Worm (Caenorhabditis elegans): ENCODE measurements around the gene gtap-2.

DNA sequence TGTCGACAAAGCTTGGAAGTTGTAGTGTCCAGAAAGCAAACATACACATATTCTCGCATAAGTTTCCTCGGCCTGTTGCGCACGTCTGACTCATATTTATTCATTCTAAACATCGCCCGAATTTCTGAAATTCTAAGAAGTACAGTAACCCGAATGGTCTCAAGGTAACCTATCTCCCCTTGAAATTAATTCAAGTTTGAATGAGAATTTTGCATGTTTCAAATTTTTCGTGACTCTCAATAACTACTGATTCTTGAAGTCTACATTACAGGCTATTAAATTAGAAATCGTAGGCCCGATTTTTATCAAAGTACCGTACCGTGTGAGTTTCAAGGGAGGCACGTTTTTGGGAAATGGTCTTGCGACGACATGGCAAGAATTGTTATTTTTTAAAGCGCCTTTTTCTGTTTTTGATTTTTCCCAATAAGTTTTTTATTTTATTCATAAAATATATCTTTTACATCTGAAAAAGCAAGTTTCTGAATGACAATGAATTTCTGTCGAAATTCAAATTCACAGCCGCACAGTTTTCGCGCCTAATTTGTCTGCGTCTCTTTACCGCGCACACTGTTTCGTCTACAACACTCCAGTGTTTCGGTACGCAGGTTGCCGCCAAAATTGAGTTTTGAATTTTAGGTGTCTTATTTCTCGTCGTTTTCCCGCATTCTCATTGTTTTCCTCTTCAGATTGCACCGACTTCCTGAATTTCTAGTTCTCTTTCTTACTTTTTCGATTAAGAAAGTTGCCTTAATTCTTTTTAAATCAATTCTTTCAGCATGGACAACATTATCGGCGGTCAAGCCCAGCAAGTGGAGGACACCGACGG, 14.5 kb upstream of the gtap-2 start, which contains the start of the genes R10E11.9 and mcm-6:
- TF ChIP-seq fos-1 (tag; optimal IDR thresholded peaks at IDR 0.05) (no peak), snpc-4 (tag; optimal IDR thresholded peaks at IDR 0.05) (no peak), nhr-47 (tag; optimal IDR thresholded peaks at IDR 0.05) (no peak), lin-39 (tag; optimal IDR thresholded peaks at IDR 0.05) (no peak), unc-30 (tag; optimal IDR thresholded peaks at IDR 0.05) (no peak), nhr-237 (tag; optimal IDR thresholded peaks at IDR 0.05) (no peak), fkh-10 (GFP tag; optimal IDR thresholded peaks at IDR 0.05) (no peak), ets-5 (GFP tag; IDR thresholded peaks at IDR 0.05) (no peak), aly-2 (tag; optimal IDR thresholded peaks at IDR 0.05) (no peak), lin-13 (GFP tag; optimal IDR thresholded peaks at IDR 0.05) (peak; percentile 26), unc-62 (GFP tag; optimal IDR thresholded peaks at IDR 0.05) (no peak), ztf-4 (tag; optimal IDR thresholded peaks at IDR 0.05) (no peak), ama-1 (optimal IDR thresholded peaks at IDR 0.05) (no peak), tbx-2 (tag; optimal IDR thresholded peaks at IDR 0.05) (no peak)

All from whole organism, L1 larva.